Fruit fly (Drosophila melanogaster): ENCODE results near the gene lva.

DNA sequence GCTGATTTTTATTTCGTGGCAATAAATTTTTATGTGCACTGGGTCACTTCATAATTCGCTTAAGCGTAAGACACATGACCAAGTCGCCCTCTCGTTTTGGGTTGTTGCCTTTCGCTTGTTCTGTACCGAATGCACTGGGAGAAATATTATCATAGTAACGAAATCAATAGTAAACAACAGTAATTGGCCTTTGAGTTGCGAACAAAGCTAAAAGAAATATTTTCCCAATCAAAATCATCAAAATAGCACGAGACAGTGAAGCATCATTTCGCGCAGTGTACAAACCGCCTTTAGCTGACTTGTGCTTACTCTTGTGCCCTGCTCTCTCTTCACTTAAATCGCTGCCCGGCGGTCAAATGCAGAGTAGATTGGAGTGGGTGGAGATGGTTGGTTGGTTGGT, 45.7 kb upstream of the lva start:
- TF ChIP-seq CG8478 (optimal IDR thresholded peaks at IDR 0.05) (no peak), psq (optimal IDR thresholded peaks at IDR 0.05) (no peak), usp (GFP tag; optimal IDR thresholded peaks at IDR 0.05) (no peak)
